Worm (Caenorhabditis elegans) whole organism, midembryonic: ENCODE data around the gene K04C2.7.

Experiments used
- cog-1 ChIP-seq: sonication (generic microtip); optimal IDR thresholded peaks from 2 replicates; lab custom pipeline; 2016; ENCODE audit warnings: missing genetic modification characterization, missing compliant biosample characterization
- flt-1 ChIP-seq: fragments of 200-800 bp; sonication (Bioruptor generic); IDR thresholded peaks from 2 replicates; pipeline ENCODE4 v1.3.6; 2022; ENCODE audit warnings: missing genetic modification characterization, missing compliant biosample characterization
- klf-2 ChIP-seq: fragments of 200-800 bp; sonication (Bioruptor generic); conservative IDR thresholded peaks from 2 replicates; pipeline ENCODE4 v1.3.6; 2022; ENCODE audit warnings: missing genetic modification reagents, missing genetic modification characterization, missing compliant biosample characterization
- ref-1 ChIP-seq: fragments of 200-800 bp; sonication (Bioruptor generic); conservative IDR thresholded peaks from 2 replicates; pipeline ENCODE4 v1.3.6; 2022; ENCODE audit warnings: missing genetic modification reagents, missing genetic modification characterization, missing compliant biosample characterization
- tab-1 ChIP-seq: fragments of 200-800 bp; sonication (Bioruptor generic); IDR thresholded peaks from 2 replicates; pipeline ENCODE4 v1.3.6; 2022; ENCODE audit warnings: missing genetic modification characterization, missing compliant biosample characterization
- ztf-23 ChIP-seq: fragments of 200-800 bp; sonication (Bioruptor generic); IDR thresholded peaks from 2 replicates; pipeline ENCODE4 v1.3.6; 2022; ENCODE audit warnings: missing genetic modification reagents, missing genetic modification characterization, missing compliant biosample characterization
- ztf-29 ChIP-seq: fragments of 200-800 bp; sonication (Bioruptor generic); IDR thresholded peaks from 2 replicates; pipeline ENCODE4 v1.3.6; 2022; ENCODE audit warnings: missing genetic modification reagents, missing genetic modification characterization, missing compliant biosample characterization

ce11 chrIII:6888999-6889824, 8.3 kb downstream of the K04C2.7 start, which contains the start of the genes brd-1 and K04C2.2:
- no peak for TF ChIP-seq flt-1
- no peak for TF ChIP-seq cog-1
- TF ChIP-seq ref-1 = no peak
- TF ChIP-seq ztf-29 (GFP tag; lab: Robert Waterston, UW) = no peak
- TF ChIP-seq klf-2 (GFP tag; lab: Robert Waterston, UW) = no peak
- TF ChIP-seq tab-1 (GFP tag; lab: Robert Waterston, UW) = no peak
- TF ChIP-seq ztf-23 = no peak
